Fruit fly (Drosophila melanogaster) whole organism, embryonic: ENCODE measurements around the gene Orp8.

ENCODE experiments used
- Adf1 ChIP-seq: fragments of 200-800 bp; sonication (Bioruptor generic); IDR thresholded peaks from 2 replicates; pipeline ENCODE4 v1.3.6; 2022; ENCODE audit warnings: missing biosample characterization, missing genetic modification characterization
- Awh ChIP-seq: fragments of 200-800 bp; sonication (Bioruptor generic); IDR thresholded peaks from 2 replicates; pipeline ENCODE4, ENCODE4 v1.3.6; 2022; ENCODE audit warnings: missing biosample characterization, missing genetic modification characterization
- CG10274 ChIP-seq: fragments of 200-800 bp; sonication (Bioruptor generic); optimal IDR thresholded peaks from 3 replicates; lab custom pipeline; 2017; ENCODE audit warnings: missing biosample characterization, mild to moderate bottlenecking, missing genetic modification characterization
- CG11504 ChIP-seq: fragments of 200-800 bp; sonication (Bioruptor generic); optimal IDR thresholded peaks from 3 replicates; lab custom pipeline; 2019; ENCODE audit warnings: missing biosample characterization, mild to moderate bottlenecking, missing genetic modification characterization, moderate library complexity
- CG12236 ChIP-seq: fragments of 200-800 bp; sonication (Bioruptor generic); optimal IDR thresholded peaks from 2 replicates; lab custom pipeline; 2016; ENCODE audit warnings: missing biosample characterization, missing genetic modification characterization
- CG13123 ChIP-seq: fragments of 200-800 bp; sonication (Bioruptor generic); optimal IDR thresholded peaks from 2 replicates; lab custom pipeline; 2016; ENCODE audit warnings: missing biosample characterization, missing genetic modification characterization
- CG14667 ChIP-seq: fragments of 200-800 bp; sonication (Bioruptor generic); IDR thresholded peaks from 2 replicates; pipeline ENCODE4 v1.3.6; 2022; ENCODE audit warnings: missing biosample characterization, missing genetic modification characterization
- CG14965 ChIP-seq: fragments of 200-800 bp; sonication (Bioruptor generic); optimal IDR thresholded peaks from 2 replicates; lab custom pipeline; 2016; ENCODE audit warnings: missing biosample characterization, missing genetic modification characterization, borderline replicate concordance
- CG18262 ChIP-seq: fragments of 200-800 bp; optimal IDR thresholded peaks from 3 replicates; lab custom pipeline; 2019; ENCODE audit warnings: missing biosample characterization, mild to moderate bottlenecking, missing genetic modification characterization, moderate library complexity
- CG1832 ChIP-seq: fragments of 200-800 bp; sonication (Bioruptor generic); optimal IDR thresholded peaks from 2 replicates; lab custom pipeline; 2017; ENCODE audit warnings: missing biosample characterization, mild to moderate bottlenecking, missing genetic modification characterization, inconsistent platforms
- CG2199 ChIP-seq: fragments of 200-800 bp; sonication (Bioruptor generic); IDR thresholded peaks from 3 replicates; pipeline ENCODE4 v1.3.6; 2022; ENCODE audit warnings: missing biosample characterization, missing genetic modification characterization
- CG2875 ChIP-seq: fragments of 200-800 bp; sonication (Bioruptor generic); optimal IDR thresholded peaks from 2 replicates; lab custom pipeline; 2017; ENCODE audit warnings: missing biosample characterization, mild to moderate bottlenecking, missing genetic modification characterization, missing genetic modification reagents
- CG4360 ChIP-seq: fragments of 200-800 bp; sonication (Bioruptor generic); IDR thresholded peaks from 2 replicates; pipeline ENCODE4 v1.3.6; 2022; ENCODE audit warnings: missing biosample characterization, missing genetic modification characterization
- CG5180 ChIP-seq: fragments of 200-800 bp; sonication (Bioruptor generic); optimal IDR thresholded peaks from 3 replicates; lab custom pipeline; 2017; ENCODE audit warnings: missing biosample characterization, missing genetic modification characterization, mild to moderate bottlenecking, moderate library complexity, missing genetic modification reagents
- CG7963 ChIP-seq: fragments of 200-800 bp; sonication (Bioruptor generic); IDR thresholded peaks from 3 replicates; pipeline ENCODE4 v1.3.6; 2022; ENCODE audit warnings: missing biosample characterization, missing genetic modification characterization; ENCODE audit not compliant: partially characterized antibody
- CG8290 ChIP-seq, 3 experiments: fragments of 200-800 bp; sonication (Bioruptor generic); optimal IDR thresholded peaks; 2 replicates each; lab custom pipeline; 2016 to 2019; ENCODE audit warnings: missing biosample characterization in 3 of 3, missing genetic modification characterization in 3 of 3, mild to moderate bottlenecking in 2 of 3, moderate library complexity in 1 of 3
- CTCF ChIP-seq: fragments of 200-800 bp; sonication (Bioruptor generic); optimal IDR thresholded peaks from 2 replicates; lab custom pipeline; 2017; ENCODE audit warnings: missing biosample characterization, mild to moderate bottlenecking, missing genetic modification characterization, moderate library complexity
- CrebB ChIP-seq: fragments of 200-800 bp; sonication (Bioruptor generic); optimal IDR thresholded peaks from 3 replicates; lab custom pipeline; 2018; ENCODE audit warnings: missing biosample characterization, mild to moderate bottlenecking, missing genetic modification characterization
- D ChIP-seq, 2 experiments: fragments of 200-800 bp in 1 of 2; fragments of >200 bp in 1 of 2; sonication (Bioruptor generic) in 1 of 2; optimal IDR thresholded peaks; 2 replicates in 1 of 2; 3 replicates in 1 of 2; lab custom pipeline; 2017; ENCODE audit warnings: mild to moderate bottlenecking in 1 of 2, missing biosample characterization in 1 of 2, missing genetic modification characterization in 1 of 2, missing genetic modification reagents in 1 of 2
- Dfd ChIP-seq, 2 experiments: fragments of >200 bp; optimal IDR thresholded peaks; 2 replicates each; lab custom pipeline; 2017; ENCODE audit warnings: missing biosample characterization in 2 of 2, missing genetic modification characterization in 2 of 2
- Doc3 ChIP-seq: fragments of 200-800 bp; sonication (Bioruptor generic); IDR thresholded peaks from 3 replicates; pipeline ENCODE4 v1.3.6; 2022; ENCODE audit warnings: missing biosample characterization, missing genetic modification characterization; ENCODE audit not compliant: partially characterized antibody
- HmgD ChIP-seq: fragments of 200-800 bp; sonication (Bioruptor generic); optimal IDR thresholded peaks from 3 replicates; lab custom pipeline; 2016; ENCODE audit warnings: missing biosample characterization, missing genetic modification characterization
- Myb ChIP-seq: fragments of 200-800 bp; sonication (Bioruptor generic); optimal IDR thresholded peaks from 2 replicates; lab custom pipeline; 2016; ENCODE audit warnings: missing biosample characterization, missing genetic modification characterization
- NC2α ChIP-seq: fragments of 200-800 bp; sonication (Bioruptor generic); optimal IDR thresholded peaks from 2 replicates; lab custom pipeline; 2016; ENCODE audit warnings: missing biosample characterization, missing genetic modification characterization
- Opbp ChIP-seq: fragments of 200-800 bp; sonication (Bioruptor generic); IDR thresholded peaks from 3 replicates; pipeline ENCODE4 v1.3.6; 2022; ENCODE audit warnings: missing biosample characterization, missing genetic modification characterization; ENCODE audit not compliant: partially characterized antibody
- Stat92E ChIP-seq, 3 experiments: fragments of >200 bp in 2 of 3; fragments of 200-800 bp in 1 of 3; sonication (Bioruptor generic) in 1 of 3; optimal IDR thresholded peaks; 2 replicates each; lab custom pipeline; 2017 to 2019; ENCODE audit warnings: missing biosample characterization in 3 of 3, missing genetic modification characterization in 3 of 3, mild to moderate bottlenecking in 1 of 3, moderate library complexity in 1 of 3
- Taf1 ChIP-seq: fragments of 200-800 bp; sonication (Bioruptor generic); IDR thresholded peaks from 2 replicates; pipeline ENCODE4 v1.3.6; 2022; ENCODE audit warnings: missing biosample characterization, missing genetic modification characterization
- YL-1 ChIP-seq: fragments of 200-800 bp; sonication (Bioruptor generic); optimal IDR thresholded peaks from 3 replicates; lab custom pipeline; 2017; ENCODE audit warnings: missing biosample characterization, mild to moderate bottlenecking, missing genetic modification characterization
- abd-A ChIP-seq: fragments of 200-800 bp; sonication (Bioruptor generic); optimal IDR thresholded peaks from 3 replicates; lab custom pipeline; 2019; ENCODE audit warnings: missing biosample characterization, mild to moderate bottlenecking, missing genetic modification characterization, moderate library complexity
- cg ChIP-seq: fragments of 200-800 bp; sonication (Bioruptor generic); optimal IDR thresholded peaks from 3 replicates; lab custom pipeline; 2019; ENCODE audit warnings: missing biosample characterization, mild to moderate bottlenecking, missing genetic modification characterization, moderate library complexity
- crol ChIP-seq: fragments of 200-800 bp; sonication (Bioruptor generic); IDR thresholded peaks from 2 replicates; pipeline ENCODE4 v1.3.6; 2022; ENCODE audit warnings: missing biosample characterization, missing genetic modification characterization
- fd64A ChIP-seq: fragments of 200-800 bp; sonication (Bioruptor generic); optimal IDR thresholded peaks from 3 replicates; lab custom pipeline; 2018; ENCODE audit warnings: missing biosample characterization, mild to moderate bottlenecking, missing genetic modification characterization
- hkb ChIP-seq, 2 experiments: fragments of 200-800 bp in 1 of 2; fragments of >200 bp in 1 of 2; sonication (Bioruptor generic) in 1 of 2; IDR thresholded peaks in 1 of 2; optimal IDR thresholded peaks in 1 of 2; 2 replicates each; pipeline versions ENCODE4 v1.3.6 to Lab custom; 2017 to 2022; ENCODE audit warnings: missing biosample characterization in 1 of 2, missing genetic modification characterization in 1 of 2
- jigr1 ChIP-seq: fragments of 200-800 bp; sonication (Bioruptor generic); IDR thresholded peaks from 3 replicates; pipeline ENCODE4 v1.3.6; 2022; ENCODE audit warnings: missing biosample characterization, missing genetic modification characterization
- kni ChIP-seq: fragments of 200-800 bp; sonication (Bioruptor generic); optimal IDR thresholded peaks from 3 replicates; lab custom pipeline; 2017; ENCODE audit warnings: mild to moderate bottlenecking, missing biosample characterization, missing genetic modification reagents, missing genetic modification characterization
- lab ChIP-seq: fragments of 200-800 bp; sonication (Bioruptor generic); optimal IDR thresholded peaks from 3 replicates; lab custom pipeline; 2017; ENCODE audit warnings: missing biosample characterization, missing genetic modification characterization, mild to moderate bottlenecking, moderate library complexity, missing genetic modification reagents
- nmo ChIP-seq: fragments of 200-800 bp; sonication (Bioruptor generic); optimal IDR thresholded peaks from 2 replicates; lab custom pipeline; 2018; ENCODE audit warnings: missing biosample characterization, mild to moderate bottlenecking, missing genetic modification characterization, moderate library complexity
- pnt ChIP-seq: fragments of 200-800 bp; sonication (Bioruptor generic); optimal IDR thresholded peaks from 3 replicates; lab custom pipeline; 2016; ENCODE audit warnings: missing biosample characterization, missing genetic modification characterization
- sd ChIP-seq: fragments of 200-800 bp; sonication (Bioruptor generic); optimal IDR thresholded peaks from 3 replicates; lab custom pipeline; 2018; ENCODE audit warnings: missing biosample characterization, mild to moderate bottlenecking, missing genetic modification characterization, moderate library complexity
- sens ChIP-seq: fragments of 200-800 bp; sonication (Bioruptor generic); peaks from one replicate; lab custom pipeline; 2016; ENCODE audit warnings: missing biosample characterization, missing genetic modification characterization
- sim ChIP-seq: fragments of 200-800 bp; sonication (Bioruptor generic); IDR thresholded peaks from 2 replicates; pipeline ENCODE4 v1.3.6; 2022; ENCODE audit warnings: missing biosample characterization, missing genetic modification characterization
- stwl ChIP-seq: fragments of 200-800 bp; sonication (Bioruptor generic); optimal IDR thresholded peaks from 3 replicates; lab custom pipeline; 2018; ENCODE audit warnings: missing biosample characterization, mild to moderate bottlenecking, missing genetic modification characterization, moderate library complexity
- twi ChIP-seq: fragments of 200-800 bp; optimal IDR thresholded peaks from 2 replicates; lab custom pipeline; 2019; ENCODE audit warnings: missing biosample characterization, mild to moderate bottlenecking, missing genetic modification characterization, moderate library complexity
- vvl ChIP-seq: fragments of 200-800 bp; sonication (Bioruptor generic); IDR thresholded peaks from 2 replicates; pipeline ENCODE4 v1.3.6; 2022; ENCODE audit warnings: missing biosample characterization, missing genetic modification characterization
- z ChIP-seq: fragments of 200-800 bp; sonication (Bioruptor generic); IDR thresholded peaks from 3 replicates; pipeline ENCODE4 v1.3.6; 2022; ENCODE audit warnings: missing biosample characterization, missing genetic modification characterization
- zfh2 ChIP-seq: fragments of 200-800 bp; sonication (Bioruptor generic); optimal IDR thresholded peaks from 2 replicates; lab custom pipeline; 2016; ENCODE audit warnings: missing biosample characterization, missing genetic modification characterization

Gene Orp8

DNA sequence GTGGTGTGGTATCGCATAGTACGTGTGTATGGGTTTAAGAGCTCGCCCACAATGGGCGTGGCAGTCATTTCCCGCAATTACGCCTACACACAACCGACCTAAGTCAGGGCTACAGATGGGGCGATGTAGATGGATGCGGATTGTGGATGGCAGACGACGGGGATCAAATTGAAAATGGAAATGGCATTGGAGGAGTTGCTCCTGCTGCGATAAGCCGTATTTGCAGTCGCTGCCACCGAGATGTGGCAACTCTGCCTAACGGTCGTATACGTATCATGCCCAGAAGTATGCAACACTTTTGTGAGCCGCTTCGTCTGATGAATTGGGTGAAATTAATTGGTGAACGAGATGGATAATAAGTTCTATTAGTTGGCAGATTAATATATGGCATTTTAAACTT, 22.4 kb upstream of the Orp8 start:
- no peak for TF ChIP-seq jigr1
- no peak for TF ChIP-seq HmgD (GFP tag; lab: Kevin White, UChicago)
- peak; percentile 36 for TF ChIP-seq CG8290 (GFP tag; optimal IDR thresholded peaks at IDR 0.05; lab: Kevin White, UChicago)
- TF ChIP-seq CG8290 (tag; optimal IDR thresholded peaks at IDR 0.05; lab: Kevin White, UChicago): no peak
- TF ChIP-seq CG14965 (GFP tag; lab: Kevin White, UChicago): no peak
- TF ChIP-seq Myb (GFP tag; lab: Kevin White, UChicago): peak; percentile 48
- no peak for TF ChIP-seq CG13123
- no peak for TF ChIP-seq hkb (optimal IDR thresholded peaks at IDR 0.05; lab: Kevin White, UChicago)
- TF ChIP-seq hkb (GFP tag; IDR thresholded peaks at IDR 0.05; lab: Robert Waterston, UW): no peak
- TF ChIP-seq stwl: peak; percentile 57
- TF ChIP-seq CrebB (tag; lab: Kevin White, UChicago): no peak
- peak; percentile 66 for TF ChIP-seq sens (GFP tag; lab: Kevin White, UChicago)
- TF ChIP-seq Adf1 (GFP tag; lab: Robert Waterston, UW): no peak
- no peak for TF ChIP-seq Doc3 (GFP tag; lab: Robert Waterston, UW)
- no peak for TF ChIP-seq CG18262
- peak; percentile 42 for TF ChIP-seq CG11504 (tag; lab: Kevin White, UChicago)
- peak; percentile 76; the same call in 1 of the 3 replicates for TF ChIP-seq CG2199 (GFP tag; lab: Robert Waterston, UW)
- TF ChIP-seq CTCF (GFP tag; lab: Kevin White, UChicago): peak; percentile 1
- no peak for TF ChIP-seq Opbp
- TF ChIP-seq YL-1 (GFP tag; lab: Kevin White, UChicago): no peak

DNA sequence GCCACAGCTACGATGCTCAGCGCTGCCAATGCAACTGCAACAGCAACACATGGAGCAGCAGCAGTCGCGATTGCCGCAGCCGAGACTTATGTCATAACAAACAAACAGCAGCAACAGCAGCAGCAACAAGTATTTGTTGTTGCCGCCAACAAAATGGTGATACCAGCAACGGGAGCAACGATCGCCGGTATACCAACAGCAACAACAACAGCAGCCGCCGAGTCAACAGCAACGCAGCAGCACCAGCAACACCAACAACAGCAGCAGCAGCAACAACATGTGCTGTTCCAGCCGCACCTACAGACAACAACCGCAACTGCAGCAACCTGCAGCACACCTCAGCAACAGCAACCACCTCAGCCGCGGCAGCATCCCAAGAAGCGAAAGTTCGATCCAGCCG, 21.1 kb upstream of the Orp8 start:
- TF ChIP-seq nmo (GFP tag; lab: Kevin White, UChicago) (no peak), CG4360 (GFP tag; lab: Robert Waterston, UW) (0 out of 2 replicates have a peak, but pooled peaks have one; percentile 41), lab (GFP tag; lab: Kevin White, UChicago) (no peak), sim (GFP tag; lab: Robert Waterston, UW) (no peak), Dfd (GFP tag; optimal IDR thresholded peaks at IDR 0.05; lab: Kevin White, UChicago) (peak in 1 of 2 experiments; percentile 81), CG5180 (peak; percentile 79), CG12236 (GFP tag; lab: Kevin White, UChicago) (no peak), CG14667 (GFP tag; lab: Robert Waterston, UW) (no peak), twi (tag; lab: Kevin White, UChicago) (peak; percentile 31), CG7963 (GFP tag; lab: Robert Waterston, UW) (no peak)
- TF ChIP-seq, all 482 proteins: peak for 4

- TF ChIP-seq D (optimal IDR thresholded peaks at IDR 0.05; lab: Kevin White, UChicago): peak; percentile 21
- TF ChIP-seq D (GFP tag; optimal IDR thresholded peaks at IDR 0.05; lab: Kevin White, UChicago): no peak
- TF ChIP-seq CG2875 (GFP tag; lab: Kevin White, UChicago): no peak
- TF ChIP-seq CG5180: peak; percentile 43
- no peak for TF ChIP-seq fd64A (GFP tag; lab: Kevin White, UChicago)
- TF ChIP-seq pnt (GFP tag; lab: Kevin White, UChicago): no peak
- TF ChIP-seq CG11504 (tag; lab: Kevin White, UChicago): peak; percentile 93
Observed at dm6 chr3R:20288564-20288963, 20.6 kb upstream of the Orp8 start.

dm6 chr3R:20291106-20291505, 18.0 kb upstream of the Orp8 start:
- peak in 1 of 3 experiments; percentile 62 for TF ChIP-seq Stat92E (GFP tag; optimal IDR thresholded peaks at IDR 0.05; lab: Kevin White, UChicago)
- peak; percentile 67 for TF ChIP-seq sd (tag; lab: Kevin White, UChicago)
- TF ChIP-seq z (GFP tag; lab: Robert Waterston, UW): no peak
- TF ChIP-seq NC2α (GFP tag; lab: Kevin White, UChicago): no peak
- TF ChIP-seq crol (GFP tag; lab: Robert Waterston, UW): peak; percentile 47; the same call in 1 of the 2 replicates
- no peak for TF ChIP-seq cg (GFP tag; lab: Kevin White, UChicago)
- 0 out of 2 replicates have a peak, but pooled peaks have one; percentile 23 for TF ChIP-seq Awh (GFP tag; lab: Robert Waterston, UW)
- peak; percentile 33; the same call in 1 of the 2 replicates for TF ChIP-seq vvl
- TF ChIP-seq zfh2: no peak
- TF ChIP-seq CG10274: peak; percentile 84
- no peak for TF ChIP-seq Taf1 (GFP tag; lab: Robert Waterston, UW)
- peak; percentile 70 for TF ChIP-seq abd-A (tag; lab: Kevin White, UChicago)
- peak; percentile 70 for TF ChIP-seq CG1832 (GFP tag; lab: Kevin White, UChicago)
- TF ChIP-seq kni (GFP tag; lab: Kevin White, UChicago): peak; percentile 82
